Fruit fly (Drosophila melanogaster) whole organism, prepupa: ENCODE data around the gene mRpL22.
A peak's percentile ranks its signal among the peaks of the same experiment; 100 is the strongest.

Experiments
- CG10631 ChIP-seq: fragments of 200-800 bp; sonication (Bioruptor generic); optimal IDR thresholded peaks from 2 replicates; lab custom pipeline; 2016; ENCODE audit warnings: missing biosample characterization, missing genetic modification characterization
- CG11902 ChIP-seq: fragments of 200-800 bp; sonication (Bioruptor generic); optimal IDR thresholded peaks from 3 replicates; lab custom pipeline; 2016; ENCODE audit warnings: missing biosample characterization, missing genetic modification characterization
- CG15336 ChIP-seq: fragments of 200-800 bp; sonication (Bioruptor generic); IDR thresholded peaks from 2 replicates; pipeline ENCODE4 v1.3.6; 2022; ENCODE audit warnings: missing biosample characterization, missing genetic modification characterization
- CG1621 ChIP-seq: fragments of 200-800 bp; sonication (Bioruptor generic); optimal IDR thresholded peaks from 3 replicates; lab custom pipeline; 2018; ENCODE audit warnings: missing biosample characterization, mild to moderate bottlenecking, missing genetic modification characterization
- CG3032 ChIP-seq: fragments of 200-800 bp; optimal IDR thresholded peaks from 2 replicates; lab custom pipeline; 2019; ENCODE audit warnings: missing biosample characterization, mild to moderate bottlenecking, missing genetic modification characterization, moderate library complexity
- CG32006 ChIP-seq: fragments of 200-800 bp; sonication (Bioruptor generic); optimal IDR thresholded peaks from 3 replicates; lab custom pipeline; 2017; ENCODE audit warnings: missing biosample characterization, mild to moderate bottlenecking, missing genetic modification characterization
- CG3919 ChIP-seq: fragments of 200-800 bp; sonication (Bioruptor generic); optimal IDR thresholded peaks from 3 replicates; lab custom pipeline; 2016; ENCODE audit warnings: missing biosample characterization, missing genetic modification characterization
- CG4318 ChIP-seq: fragments of 200-800 bp; sonication (Bioruptor generic); optimal IDR thresholded peaks from 3 replicates; lab custom pipeline; 2017; ENCODE audit warnings: missing biosample characterization, mild to moderate bottlenecking, missing genetic modification characterization
- CG6276 ChIP-seq: fragments of 200-800 bp; sonication (Bioruptor generic); optimal IDR thresholded peaks from 2 replicates; lab custom pipeline; 2017; ENCODE audit warnings: missing biosample characterization, mild to moderate bottlenecking, missing genetic modification characterization
- CG6792 ChIP-seq: fragments of 200-800 bp; sonication (Bioruptor generic); optimal IDR thresholded peaks from 3 replicates; lab custom pipeline; 2016; ENCODE audit warnings: missing biosample characterization, missing genetic modification characterization
- CG6854 ChIP-seq: fragments of 200-800 bp; sonication (Bioruptor generic); optimal IDR thresholded peaks from 2 replicates; lab custom pipeline; 2017; ENCODE audit warnings: missing biosample characterization, mild to moderate bottlenecking, missing genetic modification characterization
- CG7368 ChIP-seq: fragments of 200-800 bp; sonication (Bioruptor generic); optimal IDR thresholded peaks from 3 replicates; lab custom pipeline; 2016; ENCODE audit warnings: missing biosample characterization, missing genetic modification characterization
- CG8119 ChIP-seq: fragments of 200-800 bp; sonication (Bioruptor generic); IDR thresholded peaks from 3 replicates; pipeline ENCODE4 v1.3.6; 2022; ENCODE audit warnings: missing biosample characterization, missing genetic modification characterization
- CG8319 ChIP-seq: fragments of 200-800 bp; sonication (Bioruptor generic); optimal IDR thresholded peaks from 3 replicates; lab custom pipeline; 2016; ENCODE audit warnings: missing biosample characterization, missing genetic modification characterization
- CG8632 ChIP-seq: fragments of 200-800 bp; sonication (Bioruptor generic); optimal IDR thresholded peaks from 3 replicates; lab custom pipeline; 2016; ENCODE audit warnings: missing biosample characterization, missing genetic modification characterization
- Eip78C ChIP-seq: fragments of 200-800 bp; sonication (Bioruptor generic); peaks from one replicate; lab custom pipeline; 2016; ENCODE audit warnings: missing biosample characterization, missing genetic modification characterization
- Eip93F ChIP-seq: fragments of 200-800 bp; sonication (Bioruptor generic); optimal IDR thresholded peaks from 2 replicates; lab custom pipeline; 2016; ENCODE audit warnings: missing biosample characterization, mild to moderate bottlenecking, missing genetic modification characterization
- Gug ChIP-seq: fragments of 200-800 bp; sonication (Bioruptor generic); IDR thresholded peaks from 2 replicates; pipeline ENCODE4 v1.3.6; 2022; ENCODE audit warnings: missing biosample characterization, missing genetic modification characterization
- Hr38 ChIP-seq: sonication (Bioruptor generic); optimal IDR thresholded peaks from 2 replicates; lab custom pipeline; 2016; ENCODE audit warnings: missing biosample characterization, missing genetic modification characterization
- Hr4 ChIP-seq: fragments of 200-800 bp; sonication (Bioruptor generic); optimal IDR thresholded peaks from 3 replicates; lab custom pipeline; 2016; ENCODE audit warnings: missing biosample characterization, missing genetic modification characterization
- Lpt ChIP-seq: fragments of 200-800 bp; sonication (Bioruptor generic); optimal IDR thresholded peaks from 3 replicates; lab custom pipeline; 2016; ENCODE audit warnings: missing biosample characterization, missing genetic modification characterization
- Met ChIP-seq: fragments of 200-800 bp; sonication (Bioruptor generic); optimal IDR thresholded peaks from 3 replicates; lab custom pipeline; 2016; ENCODE audit warnings: missing biosample characterization, missing genetic modification characterization
- OdsH ChIP-seq: fragments of 200-800 bp; sonication (Bioruptor generic); optimal IDR thresholded peaks from 3 replicates; lab custom pipeline; 2016; ENCODE audit warnings: missing biosample characterization, missing genetic modification characterization
- Sox102F ChIP-seq: fragments of 200-800 bp; sonication (Bioruptor generic); optimal IDR thresholded peaks from 2 replicates; lab custom pipeline; 2016; ENCODE audit warnings: missing biosample characterization, mild to moderate bottlenecking, missing genetic modification characterization
- Sox15 ChIP-seq: fragments of 200-800 bp; sonication (Bioruptor generic); optimal IDR thresholded peaks from 3 replicates; lab custom pipeline; 2016; ENCODE audit warnings: missing biosample characterization, missing genetic modification characterization
- cyc ChIP-seq: fragments of 200-800 bp; sonication (Bioruptor generic); optimal IDR thresholded peaks from 3 replicates; lab custom pipeline; 2016; ENCODE audit warnings: missing biosample characterization, missing genetic modification characterization
- dsx ChIP-seq: fragments of 200-800 bp; optimal IDR thresholded peaks from 3 replicates; lab custom pipeline; 2019; ENCODE audit warnings: missing biosample characterization, mild to moderate bottlenecking, missing genetic modification characterization, moderate library complexity; ENCODE audit not compliant: poor library complexity, severe bottlenecking
- eg ChIP-seq: fragments of 200-800 bp; sonication (Bioruptor generic); IDR thresholded peaks from 3 replicates; pipeline ENCODE4 v1.3.6; 2022; ENCODE audit warnings: missing biosample characterization, missing genetic modification characterization
- fd59A ChIP-seq: fragments of 200-800 bp; sonication (Bioruptor generic); optimal IDR thresholded peaks from 2 replicates; lab custom pipeline; 2017; ENCODE audit warnings: missing biosample characterization, mild to moderate bottlenecking, missing genetic modification characterization, missing genetic modification reagents
- fd85E ChIP-seq: fragments of 200-800 bp; sonication (Bioruptor generic); optimal IDR thresholded peaks from 3 replicates; lab custom pipeline; 2016; ENCODE audit warnings: missing biosample characterization, missing genetic modification characterization
- lz ChIP-seq: fragments of 200-800 bp; sonication (Bioruptor generic); optimal IDR thresholded peaks from 3 replicates; lab custom pipeline; 2016; ENCODE audit warnings: missing biosample characterization, missing genetic modification characterization
- pdm3 ChIP-seq: fragments of 200-800 bp; sonication (Bioruptor generic); optimal IDR thresholded peaks from 3 replicates; lab custom pipeline; 2016; ENCODE audit warnings: missing biosample characterization, missing genetic modification characterization
- spab ChIP-seq: fragments of 200-800 bp; sonication (Bioruptor generic); optimal IDR thresholded peaks from 2 replicates; lab custom pipeline; 2017; ENCODE audit warnings: missing biosample characterization, mild to moderate bottlenecking, missing genetic modification characterization, missing genetic modification reagents
- ss ChIP-seq, 2 experiments: fragments of 200-800 bp; sonication (Bioruptor generic); optimal IDR thresholded peaks; 2 replicates in 1 of 2; 3 replicates in 1 of 2; lab custom pipeline; 2017 to 2018; ENCODE audit warnings: mild to moderate bottlenecking in 2 of 2, missing biosample characterization in 2 of 2, missing genetic modification characterization in 2 of 2, moderate library complexity in 1 of 2
- svp ChIP-seq: fragments of 200-800 bp; sonication (Bioruptor generic); peaks from one replicate; lab custom pipeline; 2016; ENCODE audit warnings: missing biosample characterization, missing genetic modification characterization
- topi ChIP-seq: fragments of 200-800 bp; sonication (Bioruptor generic); optimal IDR thresholded peaks from 3 replicates; lab custom pipeline; 2016; ENCODE audit warnings: missing biosample characterization, missing genetic modification characterization
- vri ChIP-seq: fragments of 200-800 bp; sonication (Bioruptor generic); optimal IDR thresholded peaks from 3 replicates; lab custom pipeline; 2016; ENCODE audit warnings: missing biosample characterization, mild to moderate bottlenecking, missing genetic modification characterization

Gene mRpL22

DNA sequence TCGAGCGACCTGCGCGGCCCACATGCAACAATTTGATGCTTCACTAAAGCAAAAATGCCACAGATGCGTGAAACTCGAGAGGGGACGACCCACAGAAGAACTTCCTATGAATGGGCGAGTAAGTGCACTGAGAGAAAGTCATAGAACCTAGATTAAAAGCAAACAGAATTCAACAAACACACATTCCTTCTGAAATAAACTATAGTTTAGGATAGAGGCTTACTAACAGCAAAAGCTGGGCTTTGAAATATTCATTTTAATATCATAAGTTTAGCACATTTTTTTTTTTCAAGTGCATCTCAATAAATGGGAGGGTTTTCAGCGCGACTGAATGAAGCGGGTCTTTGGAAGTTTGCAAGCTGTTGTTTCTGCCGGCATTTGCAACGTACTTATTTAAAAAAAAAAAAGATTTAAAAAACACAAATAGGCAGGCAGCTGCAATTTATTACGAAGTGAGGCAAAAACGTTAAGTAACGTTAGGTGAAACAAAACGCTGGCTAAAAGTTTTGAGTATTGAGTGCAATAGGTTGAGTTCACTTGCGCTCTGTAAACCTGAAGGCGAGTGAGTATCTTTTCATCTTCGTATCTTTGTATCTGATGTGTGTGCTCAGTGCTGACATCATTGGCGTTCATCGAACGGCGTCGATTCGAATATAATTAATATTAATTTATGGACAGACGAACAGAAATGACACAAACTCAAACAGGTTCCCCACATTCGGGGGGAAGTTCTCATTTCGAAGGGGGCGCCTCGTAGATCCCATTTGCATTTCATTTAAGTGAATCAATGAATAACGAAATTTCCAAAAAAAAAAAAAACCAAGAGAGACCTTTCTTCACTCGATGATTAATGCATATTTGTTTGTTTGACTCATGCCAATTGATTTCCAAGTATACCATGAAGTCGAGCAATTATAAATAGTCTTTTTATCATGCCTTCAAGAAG, 10.6 kb upstream of the mRpL22 start (continued):
- TF ChIP-seq CG7368 (GFP tag; lab: Kevin White, UChicago) (peak; percentile 49), pdm3 (GFP tag; lab: Kevin White, UChicago) (peak; percentile 52), eg (GFP tag; lab: Robert Waterston, UW) (peak; percentile 86), Hr4 (GFP tag; lab: Kevin White, UChicago) (peak; percentile 65), fd59A (peak; percentile 0), CG15336 (GFP tag; lab: Robert Waterston, UW) (peak; percentile 83), ss (GFP tag; optimal IDR thresholded peaks at IDR 0.05; lab: Kevin White, UChicago) (peak; percentile 70 to 82), Sox15 (GFP tag; lab: Kevin White, UChicago) (no peak), CG1621 (tag; lab: Kevin White, UChicago) (peak; percentile 37), CG11902 (GFP tag; lab: Kevin White, UChicago) (peak; percentile 16), Lpt (GFP tag; lab: Kevin White, UChicago) (peak; percentile 22), cyc (GFP tag; lab: Kevin White, UChicago) (peak; percentile 58), vri (GFP tag; lab: Kevin White, UChicago) (no peak), CG32006 (GFP tag; lab: Kevin White, UChicago) (peak; percentile 27), Met (peak; percentile 39), OdsH (peak; percentile 50), CG8319 (GFP tag; lab: Kevin White, UChicago) (peak; percentile 48), dsx (GFP tag; lab: Kevin White, UChicago) (peak; percentile 63), Hr38 (no peak), Eip93F (no peak), svp (GFP tag; lab: Kevin White, UChicago) (peak; percentile 84), CG10631 (GFP tag; lab: Kevin White, UChicago) (peak; percentile 65), CG3032 (tag; lab: Kevin White, UChicago) (peak; percentile 72), lz (peak; percentile 21), CG8119 (GFP tag; lab: Robert Waterston, UW) (peak; percentile 64; the same call in 2 of the 3 replicates), Gug (GFP tag; lab: Robert Waterston, UW) (peak; percentile 78), CG6792 (peak; percentile 26), fd85E (GFP tag; lab: Kevin White, UChicago) (no peak), Eip78C (GFP tag; lab: Kevin White, UChicago) (peak; percentile 91), CG6276 (GFP tag; lab: Kevin White, UChicago) (peak; percentile 35), CG4318 (GFP tag; lab: Kevin White, UChicago) (no peak)

dm6 chrX:16774201-16775061, 9.3 kb upstream of the mRpL22 start:
- TF ChIP-seq topi (GFP tag; lab: Kevin White, UChicago): no peak
- peak in 1 of 2 experiments; percentile 32 for TF ChIP-seq ss (GFP tag; optimal IDR thresholded peaks at IDR 0.05; lab: Kevin White, UChicago)

DNA sequence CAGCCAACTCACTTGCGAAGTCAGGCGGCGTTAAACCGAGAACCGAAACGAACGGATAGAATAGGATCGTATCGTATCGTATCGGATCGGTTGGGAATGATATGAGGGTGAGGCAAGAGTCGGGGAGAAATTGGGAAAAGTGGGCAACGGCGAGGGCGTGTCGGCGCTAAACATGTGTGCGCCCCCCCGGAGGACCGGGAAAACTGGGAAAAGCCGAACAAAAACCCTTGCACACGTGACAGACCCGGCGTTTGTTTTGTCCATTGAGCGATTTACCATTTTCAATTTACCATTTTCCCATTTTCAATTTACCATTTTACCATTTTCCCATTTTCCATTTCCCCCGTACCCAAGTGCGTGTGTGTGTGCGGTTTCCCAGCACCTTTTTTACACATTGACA, 8.7 kb upstream of the mRpL22 start:
- no peak for TF ChIP-seq spab
- no peak for TF ChIP-seq topi (GFP tag; lab: Kevin White, UChicago)
- no peak for TF ChIP-seq Met
- no peak for TF ChIP-seq CG1621 (tag; lab: Kevin White, UChicago)
- no peak for TF ChIP-seq ss (GFP tag; optimal IDR thresholded peaks at IDR 0.05; lab: Kevin White, UChicago)
- TF ChIP-seq dsx (GFP tag; lab: Kevin White, UChicago): no peak
- TF ChIP-seq Sox102F (GFP tag; lab: Kevin White, UChicago): no peak
- TF ChIP-seq CG6792: no peak
- TF ChIP-seq CG8632 (GFP tag; lab: Kevin White, UChicago): no peak
- TF ChIP-seq CG3919 (GFP tag; lab: Kevin White, UChicago): no peak
- TF ChIP-seq Lpt (GFP tag; lab: Kevin White, UChicago): no peak
- TF ChIP-seq CG6276 (GFP tag; lab: Kevin White, UChicago): no peak
- TF ChIP-seq CG6854 (GFP tag; lab: Kevin White, UChicago): no peak
- TF ChIP-seq fd85E (GFP tag; lab: Kevin White, UChicago): no peak
